Worm (Caenorhabditis elegans) whole organism, L3 larva: ENCODE measurements around the gene lin-5.

Experiments used
- R02D3.7 ChIP-seq: fragments of 150-350 bp; optimal IDR thresholded peaks from 2 replicates; lab custom pipeline; 2014; ENCODE audit warnings: missing biosample characterization, missing genetic modification characterization
- ZK546.5 ChIP-seq: sonication (generic microtip); optimal IDR thresholded peaks from 2 replicates; lab custom pipeline; 2017; ENCODE audit warnings: missing biosample characterization, missing genetic modification characterization
- aly-2 ChIP-seq: fragments of 150-350 bp; optimal IDR thresholded peaks from 2 replicates; lab custom pipeline; 2014; ENCODE audit warnings: missing biosample characterization, missing genetic modification characterization
- ama-1 ChIP-seq: fragments of 150-350 bp; optimal IDR thresholded peaks from 2 replicates; lab custom pipeline; 2018
- ceh-16 ChIP-seq: sonication (generic microtip); optimal IDR thresholded peaks from 2 replicates; lab custom pipeline; 2017; ENCODE audit warnings: missing biosample characterization, missing genetic modification characterization
- ceh-28 ChIP-seq: fragments of 150-350 bp; optimal IDR thresholded peaks from 2 replicates; lab custom pipeline; 2014; ENCODE audit warnings: missing biosample characterization, missing genetic modification reagents, missing genetic modification characterization
- ceh-82 ChIP-seq: fragments of 150-350 bp; optimal IDR thresholded peaks from 2 replicates; lab custom pipeline; 2014; ENCODE audit warnings: missing biosample characterization, missing genetic modification characterization
- ceh-9 ChIP-seq: sonication (generic microtip); optimal IDR thresholded peaks from 2 replicates; lab custom pipeline; 2018; ENCODE audit warnings: missing biosample characterization, missing genetic modification characterization
- daf-12 ChIP-seq: fragments of 150-350 bp; optimal IDR thresholded peaks from 2 replicates; lab custom pipeline; 2014; ENCODE audit warnings: missing biosample characterization, missing genetic modification reagents, missing genetic modification characterization
- egl-27 ChIP-seq: sonication (generic microtip); optimal IDR thresholded peaks from 4 replicates; lab custom pipeline; 2017; ENCODE audit warnings: missing biosample characterization, missing genetic modification reagents, missing genetic modification characterization
- egl-5 ChIP-seq: fragments of 150-350 bp; optimal IDR thresholded peaks from 2 replicates; lab custom pipeline; 2017; ENCODE audit warnings: missing biosample characterization, missing genetic modification reagents, missing genetic modification characterization, inconsistent platforms
- elt-1 ChIP-seq: fragments of 150-350 bp; optimal IDR thresholded peaks from 2 replicates; lab custom pipeline; 2014; ENCODE audit warnings: missing biosample characterization, missing genetic modification characterization
- elt-2 ChIP-seq: sonication (generic microtip); optimal IDR thresholded peaks from 2 replicates; lab custom pipeline; 2016; ENCODE audit warnings: missing genetic modification reagents, mild to moderate bottlenecking, missing genetic modification characterization, missing compliant biosample characterization
- eor-1 ChIP-seq, 2 experiments: fragments of 150-350 bp; optimal IDR thresholded peaks; 2 replicates each; lab custom pipeline; 2014 to 2018; ENCODE audit warnings: missing biosample characterization in 2 of 2, missing genetic modification characterization in 2 of 2
- fkh-10 ChIP-seq: sonication (generic microtip); optimal IDR thresholded peaks from 2 replicates; lab custom pipeline; 2017; ENCODE audit warnings: missing biosample characterization, missing genetic modification reagents, missing genetic modification characterization
- fos-1 ChIP-seq: fragments of 150-350 bp; optimal IDR thresholded peaks from 2 replicates; lab custom pipeline; 2014; ENCODE audit warnings: missing biosample characterization, missing genetic modification characterization
- hmg-11 ChIP-seq: sonication (generic microtip); optimal IDR thresholded peaks from 2 replicates; lab custom pipeline; 2016; ENCODE audit warnings: missing genetic modification characterization, missing compliant biosample characterization
- lin-15B ChIP-seq: fragments of 150-350 bp; optimal IDR thresholded peaks from 2 replicates; lab custom pipeline; 2014; ENCODE audit warnings: missing biosample characterization, missing genetic modification characterization
- lin-39 ChIP-seq: fragments of 150-350 bp; optimal IDR thresholded peaks from 2 replicates; lab custom pipeline; 2018; ENCODE audit warnings: missing biosample characterization, missing genetic modification reagents, missing genetic modification characterization
- lsy-12 ChIP-seq: sonication (generic microtip); optimal IDR thresholded peaks from 2 replicates; lab custom pipeline; 2016; ENCODE audit warnings: mild to moderate bottlenecking, missing genetic modification characterization, missing compliant biosample characterization
- mml-1 ChIP-seq: fragments of 150-350 bp; sonication (generic microtip); optimal IDR thresholded peaks from 3 replicates; lab custom pipeline; 2014; ENCODE audit warnings: missing biosample characterization, missing genetic modification characterization
- nfya-1 ChIP-seq: sonication (generic microtip); optimal IDR thresholded peaks from 2 replicates; lab custom pipeline; 2017; ENCODE audit warnings: missing genetic modification characterization, mild to moderate bottlenecking, missing compliant biosample characterization, antibody characterized with exemption, moderate library complexity; ENCODE audit not compliant: insufficient read depth
- nhr-11 ChIP-seq: fragments of 150-350 bp; optimal IDR thresholded peaks from 2 replicates; lab custom pipeline; 2014; ENCODE audit warnings: missing biosample characterization, missing genetic modification characterization
- nhr-12 ChIP-seq: fragments of 150-350 bp; optimal IDR thresholded peaks from 2 replicates; lab custom pipeline; 2014; ENCODE audit warnings: missing biosample characterization, missing genetic modification characterization
- nhr-25 ChIP-seq: sonication (generic microtip); optimal IDR thresholded peaks from 2 replicates; lab custom pipeline; 2017; ENCODE audit warnings: missing biosample characterization, missing genetic modification characterization
- nhr-43 ChIP-seq: sonication (generic microtip); optimal IDR thresholded peaks from 2 replicates; lab custom pipeline; 2016; ENCODE audit warnings: mild to moderate bottlenecking, missing genetic modification characterization, missing compliant biosample characterization; ENCODE audit not compliant: poor library complexity, severe bottlenecking
- nhr-76 ChIP-seq: fragments of 150-350 bp; sonication (generic microtip); optimal IDR thresholded peaks from 5 replicates; lab custom pipeline; 2014; ENCODE audit warnings: missing biosample characterization, missing genetic modification characterization
- nhr-77 ChIP-seq: fragments of 150-350 bp; optimal IDR thresholded peaks from 2 replicates; lab custom pipeline; 2014; ENCODE audit warnings: missing biosample characterization, missing genetic modification characterization
- pha-4 ChIP-seq: fragments of 150-350 bp; optimal IDR thresholded peaks from 2 replicates; lab custom pipeline; 2014; ENCODE audit warnings: missing biosample characterization, missing genetic modification reagents, missing genetic modification characterization
- pqm-1 ChIP-seq: fragments of 150-350 bp; optimal IDR thresholded peaks from 2 replicates; lab custom pipeline; 2017; ENCODE audit warnings: missing biosample characterization, missing genetic modification characterization, inconsistent platforms
- sea-2 ChIP-seq: fragments of 150-350 bp; sonication (generic microtip); optimal IDR thresholded peaks from 4 replicates; lab custom pipeline; 2014; ENCODE audit warnings: missing biosample characterization, missing genetic modification reagents, missing genetic modification characterization
- skn-1 ChIP-seq: fragments of 150-350 bp; optimal IDR thresholded peaks from 2 replicates; lab custom pipeline; 2014; ENCODE audit warnings: missing biosample characterization, missing genetic modification characterization
- unc-39 ChIP-seq: sonication (generic microtip); optimal IDR thresholded peaks from 4 replicates; lab custom pipeline; 2017; ENCODE audit warnings: missing biosample characterization, missing genetic modification characterization
- unc-62 ChIP-seq: fragments of 150-350 bp; sonication (generic microtip); optimal IDR thresholded peaks from 4 replicates; lab custom pipeline; 2014; ENCODE audit warnings: missing biosample characterization, missing genetic modification reagents, missing genetic modification characterization
- ztf-4 ChIP-seq: fragments of 150-350 bp; optimal IDR thresholded peaks from 2 replicates; lab custom pipeline; 2014; ENCODE audit warnings: missing biosample characterization, missing genetic modification characterization

Gene lin-5

ce11 chrII:7812332-7812731, 48.0 kb upstream of the lin-5 start:
- TF ChIP-seq nhr-25 (tag; lab: Kevin White, UChicago) (peak; percentile 12), pqm-1 (tag; lab: Kevin White, UChicago) (no peak)

ce11 chrII:7813237-7813636, 47.1 kb upstream of the lin-5 start:
- TF ChIP-seq lin-15B (no peak), lsy-12 (tag; lab: Kevin White, UChicago) (no peak), R02D3.7 (tag; lab: Kevin White, UChicago) (no peak), unc-39 (tag; lab: Kevin White, UChicago) (no peak), aly-2 (tag; lab: Kevin White, UChicago) (no peak), nhr-11 (no peak), fkh-10 (GFP tag; lab: Kevin White, UChicago) (no peak), ceh-82 (tag; lab: Kevin White, UChicago) (no peak), hmg-11 (tag; lab: Kevin White, UChicago) (no peak), ceh-16 (tag; lab: Kevin White, UChicago) (no peak), fos-1 (no peak), lin-39 (tag; lab: Kevin White, UChicago) (no peak), skn-1 (tag; lab: Kevin White, UChicago) (no peak), ztf-4 (tag; lab: Kevin White, UChicago) (no peak), nhr-76 (tag; lab: Kevin White, UChicago) (no peak), egl-27 (tag; lab: Kevin White, UChicago) (no peak), mml-1 (tag; lab: Kevin White, UChicago) (no peak), nhr-77 (tag; lab: Kevin White, UChicago) (no peak), eor-1 (tag; optimal IDR thresholded peaks at IDR 0.05; lab: Kevin White, UChicago) (no peak)

- no peak for TF ChIP-seq nfya-1 (tag; lab: Kevin White, UChicago)
- TF ChIP-seq ceh-9 = no peak
- TF ChIP-seq nhr-77 (tag; lab: Kevin White, UChicago) = no peak
- TF ChIP-seq fos-1 = no peak
- no peak for TF ChIP-seq nhr-43 (tag; lab: Kevin White, UChicago)
- peak; percentile 74 for TF ChIP-seq elt-2 (tag; lab: Kevin White, UChicago)
- TF ChIP-seq fkh-10 (GFP tag; lab: Kevin White, UChicago) = no peak
- TF ChIP-seq unc-62 (GFP tag; lab: Kevin White, UChicago) = no peak
- no peak for TF ChIP-seq elt-1 (tag; lab: Kevin White, UChicago)
- TF ChIP-seq skn-1 (tag; lab: Kevin White, UChicago) = peak; percentile 43
- no peak for TF ChIP-seq nhr-12 (tag; lab: Kevin White, UChicago)
- no peak for TF ChIP-seq hmg-11 (tag; lab: Kevin White, UChicago)
- TF ChIP-seq pha-4 (tag; lab: Kevin White, UChicago) = no peak
- TF ChIP-seq pqm-1 (tag; lab: Kevin White, UChicago) = peak; percentile 33
These were observed 46.7 kb upstream of the lin-5 start for ce11 chrII:7813645-7814044.

ce11 chrII:7814215-7814614, 46.2 kb upstream of the lin-5 start:
- no peak for TF ChIP-seq egl-5 (tag; lab: Kevin White, UChicago)
- TF ChIP-seq mml-1 (tag; lab: Kevin White, UChicago) = no peak
- TF ChIP-seq sea-2 (GFP tag; lab: Kevin White, UChicago) = no peak
- TF ChIP-seq ama-1 = no peak
- no peak for TF ChIP-seq nhr-77 (tag; lab: Kevin White, UChicago)
- TF ChIP-seq ztf-4 (tag; lab: Kevin White, UChicago) = no peak
- TF ChIP-seq daf-12 (tag; lab: Kevin White, UChicago) = no peak

ce11 chrII:7814915-7815314, 45.5 kb upstream of the lin-5 start:
- TF ChIP-seq nhr-77 (tag; lab: Kevin White, UChicago) (no peak), ZK546.5 (tag; lab: Kevin White, UChicago) (no peak), pqm-1 (tag; lab: Kevin White, UChicago) (peak; percentile 50), pha-4 (tag; lab: Kevin White, UChicago) (peak; percentile 39), ceh-28 (tag; lab: Kevin White, UChicago) (no peak), unc-39 (tag; lab: Kevin White, UChicago) (no peak), mml-1 (tag; lab: Kevin White, UChicago) (no peak), ama-1 (no peak), lin-39 (tag; lab: Kevin White, UChicago) (no peak), elt-2 (tag; lab: Kevin White, UChicago) (peak; percentile 89), sea-2 (GFP tag; lab: Kevin White, UChicago) (no peak), nfya-1 (tag; lab: Kevin White, UChicago) (no peak), ceh-9 (no peak)
